Worm (Caenorhabditis elegans): Measurements from ENCODE around the gene twk-14.

- TF ChIP-seq nhr-6 (tag; optimal IDR thresholded peaks at IDR 0.05): no peak
- no peak for TF ChIP-seq elt-3 (tag; optimal IDR thresholded peaks at IDR 0.05)
- TF ChIP-seq crh-2 (tag; optimal IDR thresholded peaks at IDR 0.05): no peak
- no peak for TF ChIP-seq dmd-4 (tag; optimal IDR thresholded peaks at IDR 0.05)
- TF ChIP-seq unc-39 (tag; optimal IDR thresholded peaks at IDR 0.05): no peak
- no peak for TF ChIP-seq ZK546.5 (tag; optimal IDR thresholded peaks at IDR 0.05)
- no peak for TF ChIP-seq lin-11 (tag; optimal IDR thresholded peaks at IDR 0.05)
- TF ChIP-seq ama-1 (optimal IDR thresholded peaks at IDR 0.05): no peak
- TF ChIP-seq egl-27 (tag; optimal IDR thresholded peaks at IDR 0.05): no peak
- TF ChIP-seq lin-39 (tag; optimal IDR thresholded peaks at IDR 0.05): no peak
- no peak for TF ChIP-seq unc-62 (GFP tag; optimal IDR thresholded peaks at IDR 0.05)
- no peak for TF ChIP-seq R02D3.7 (tag; optimal IDR thresholded peaks at IDR 0.05)
- TF ChIP-seq fos-1 (tag; optimal IDR thresholded peaks at IDR 0.05): no peak
Observed at ce11 chrV:12371386-12371785, 24.1 kb downstream of the twk-14 start, which contains the start of gene F23H12.7.

Measured in whole organism, L2 larva.